Worm (Caenorhabditis elegans) whole organism, early embryonic: ENCODE measurements around the gene ooc-5.

Source experiments
- B0310.2 ChIP-seq: sonication (generic microtip); optimal IDR thresholded peaks from 2 replicates; lab custom pipeline; 2016; ENCODE audit warnings: mild to moderate bottlenecking, missing genetic modification characterization, missing compliant biosample characterization
- F13C5.2 ChIP-seq: sonication (generic microtip); optimal IDR thresholded peaks from 2 replicates; lab custom pipeline; 2017; ENCODE audit warnings: mild to moderate bottlenecking, missing genetic modification characterization, inconsistent platforms, missing compliant biosample characterization
- aly-1 ChIP-seq: sonication (generic microtip); optimal IDR thresholded peaks from 2 replicates; lab custom pipeline; 2016; ENCODE audit warnings: missing genetic modification characterization, missing compliant biosample characterization
- ama-1 ChIP-seq: fragments of 150-350 bp; optimal IDR thresholded peaks from 2 replicates; lab custom pipeline; 2014
- ceh-13 ChIP-seq: fragments of 200-800 bp; sonication (Bioruptor generic); optimal IDR thresholded peaks from 2 replicates; lab custom pipeline; 2018; ENCODE audit warnings: mild to moderate bottlenecking, missing genetic modification characterization, missing compliant biosample characterization
- ceh-36 ChIP-seq: sonication (generic microtip); optimal IDR thresholded peaks from 2 replicates; lab custom pipeline; 2016; ENCODE audit warnings: missing genetic modification characterization, inconsistent platforms, missing compliant biosample characterization
- ets-7 ChIP-seq: sonication (generic microtip); optimal IDR thresholded peaks from 2 replicates; lab custom pipeline; 2016; ENCODE audit warnings: missing genotype, missing genetic modification characterization, missing compliant biosample characterization
- flt-1 ChIP-seq: fragments of 200-800 bp; sonication (Bioruptor generic); IDR thresholded peaks from 2 replicates; pipeline ENCODE4 v1.3.6; 2022; ENCODE audit warnings: missing genetic modification characterization, missing compliant biosample characterization
- hmbx-1 ChIP-seq: sonication (generic microtip); optimal IDR thresholded peaks from 2 replicates; lab custom pipeline; 2016; ENCODE audit warnings: mild to moderate bottlenecking, missing genetic modification characterization, missing compliant biosample characterization
- hmg-4 ChIP-seq: fragments of 200-800 bp; sonication (Bioruptor generic); optimal IDR thresholded peaks from 2 replicates; lab custom pipeline; 2018; ENCODE audit warnings: mild to moderate bottlenecking, missing genetic modification characterization, missing compliant biosample characterization
- hnd-1 ChIP-seq: sonication (generic microtip); optimal IDR thresholded peaks from 2 replicates; lab custom pipeline; 2016; ENCODE audit warnings: missing genetic modification characterization, missing compliant biosample characterization
- pes-1 ChIP-seq: fragments of 200-800 bp; sonication (Bioruptor generic); IDR thresholded peaks from 2 replicates; pipeline ENCODE4 v1.3.6; 2022; ENCODE audit warnings: missing genetic modification reagents, missing genetic modification characterization, missing compliant biosample characterization
- scrt-1 ChIP-seq: fragments of 200-800 bp; sonication (Bioruptor generic); IDR thresholded peaks from 2 replicates; pipeline ENCODE4 v1.3.6; 2022; ENCODE audit warnings: missing genetic modification characterization, missing compliant biosample characterization
- sea-1 ChIP-seq: fragments of 200-800 bp; sonication (Bioruptor generic); conservative IDR thresholded peaks from 2 replicates; pipeline ENCODE4 v1.3.6; 2022; ENCODE audit warnings: missing genetic modification characterization, missing compliant biosample characterization
- tbx-11 ChIP-seq: fragments of 200-800 bp; sonication (Bioruptor generic); IDR thresholded peaks from 2 replicates; pipeline ENCODE4 v1.3.6; 2022; ENCODE audit warnings: missing genetic modification characterization, missing compliant biosample characterization
- tbx-37 ChIP-seq: fragments of 200-800 bp; sonication (Bioruptor generic); conservative IDR thresholded peaks from 2 replicates; pipeline ENCODE4 v1.3.6; 2022; ENCODE audit warnings: missing genetic modification reagents, missing genetic modification characterization, missing compliant biosample characterization
- tra-4 ChIP-seq: sonication (generic microtip); optimal IDR thresholded peaks from 2 replicates; lab custom pipeline; 2017; ENCODE audit warnings: missing genetic modification characterization, missing compliant biosample characterization

Gene ooc-5

DNA sequence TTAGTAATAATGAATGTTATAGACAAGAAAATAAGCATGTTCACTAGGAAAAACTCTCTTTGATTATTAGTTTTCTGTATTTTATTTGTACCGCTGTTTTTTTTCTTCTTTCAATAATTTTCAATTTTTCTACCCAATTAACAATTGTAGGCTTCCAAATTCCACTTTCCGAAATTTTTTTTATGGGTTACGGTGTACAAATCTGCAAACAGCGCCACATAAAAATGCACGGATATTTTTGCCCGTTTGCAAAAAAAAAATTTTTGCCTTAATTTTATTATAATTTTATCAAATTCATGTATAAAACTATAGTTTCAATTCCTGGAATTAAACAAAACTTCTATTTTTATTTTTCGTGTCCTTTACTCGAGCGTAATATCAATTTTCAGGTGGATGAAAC, at the start of gene ooc-5:
TSS of gene ooc-5 (plus strand) at position 381 of the 400 bp plus-strand sequence.
- TF ChIP-seq sea-1 (no peak), ama-1 (lab: Kevin White, UChicago) (no peak)

DNA sequence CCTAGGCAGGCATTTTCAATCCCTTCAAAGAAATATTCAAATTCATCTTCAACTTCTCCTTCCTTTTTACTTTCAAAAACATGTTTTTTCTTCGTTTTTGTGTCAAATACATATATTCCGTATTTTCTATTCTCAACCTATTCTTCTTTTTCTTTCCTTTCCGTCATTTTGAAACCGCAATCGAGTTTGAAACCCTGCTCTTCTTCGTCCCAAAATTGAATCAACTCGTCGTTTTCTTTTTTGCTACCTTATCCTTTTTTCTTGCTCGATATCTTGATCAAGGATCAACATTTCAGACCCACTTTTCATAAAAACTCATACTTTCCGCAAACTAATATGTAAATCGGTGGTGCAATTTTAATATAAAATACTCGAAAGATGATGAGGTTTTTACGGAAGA, 47.8 kb upstream of the ooc-5 start:
- TF ChIP-seq aly-1 (tag; lab: Kevin White, UChicago) (no peak), hmg-4 (no peak), ama-1 (lab: Kevin White, UChicago) (no peak), hnd-1 (tag; lab: Kevin White, UChicago) (no peak), ets-7 (tag; lab: Kevin White, UChicago) (no peak), ceh-36 (tag; lab: Kevin White, UChicago) (no peak), tra-4 (tag; lab: Kevin White, UChicago) (no peak), ceh-13 (GFP tag; lab: Kevin White, UChicago) (no peak), scrt-1 (GFP tag; lab: Robert Waterston, UW) (no peak), B0310.2 (tag; lab: Kevin White, UChicago) (no peak)

DNA sequence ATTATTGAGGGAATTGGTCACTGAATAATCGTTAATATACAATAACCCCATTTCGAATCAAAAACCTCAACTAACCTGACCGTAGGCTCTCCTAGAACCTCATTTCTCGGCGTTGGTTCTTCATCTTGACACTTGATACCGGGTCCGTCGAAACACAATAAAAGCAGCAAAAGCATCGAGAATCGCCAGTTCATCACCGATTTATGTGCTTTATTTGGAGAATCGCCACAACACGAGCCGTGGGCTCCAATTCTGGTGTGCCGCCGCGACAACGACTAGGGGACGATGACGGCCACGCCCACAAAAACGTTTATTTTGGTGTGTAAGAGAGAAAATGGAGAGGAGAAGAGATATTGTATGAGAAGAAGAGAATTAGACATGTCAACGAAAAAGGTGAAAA, 45.6 kb upstream of the ooc-5 start, which contains the start of gene cutl-15:
TSS of gene cutl-15 (minus strand) at position 298 of the 400 bp plus-strand sequence.
- TF ChIP-seq tbx-11 (no peak), ets-7 (tag; lab: Kevin White, UChicago) (no peak), hmbx-1 (no peak), pes-1 (GFP tag; lab: Robert Waterston, UW) (no peak), hnd-1 (tag; lab: Kevin White, UChicago) (no peak), aly-1 (tag; lab: Kevin White, UChicago) (no peak), F13C5.2 (no peak), scrt-1 (GFP tag; lab: Robert Waterston, UW) (no peak), ceh-36 (tag; lab: Kevin White, UChicago) (no peak), flt-1 (GFP tag; lab: Robert Waterston, UW) (no peak), sea-1 (no peak), tra-4 (tag; lab: Kevin White, UChicago) (no peak), ceh-13 (GFP tag; lab: Kevin White, UChicago) (no peak), hmg-4 (no peak), tbx-37 (no peak), ama-1 (lab: Kevin White, UChicago) (no peak), B0310.2 (tag; lab: Kevin White, UChicago) (no peak)

ce11 chrII:8948640-8949039, 44.3 kb upstream of the ooc-5 start:
- no peak for TF ChIP-seq tra-4 (tag; lab: Kevin White, UChicago)
- TF ChIP-seq tbx-11: no peak
- TF ChIP-seq sea-1: no peak
- TF ChIP-seq hmg-4: no peak

DNA sequence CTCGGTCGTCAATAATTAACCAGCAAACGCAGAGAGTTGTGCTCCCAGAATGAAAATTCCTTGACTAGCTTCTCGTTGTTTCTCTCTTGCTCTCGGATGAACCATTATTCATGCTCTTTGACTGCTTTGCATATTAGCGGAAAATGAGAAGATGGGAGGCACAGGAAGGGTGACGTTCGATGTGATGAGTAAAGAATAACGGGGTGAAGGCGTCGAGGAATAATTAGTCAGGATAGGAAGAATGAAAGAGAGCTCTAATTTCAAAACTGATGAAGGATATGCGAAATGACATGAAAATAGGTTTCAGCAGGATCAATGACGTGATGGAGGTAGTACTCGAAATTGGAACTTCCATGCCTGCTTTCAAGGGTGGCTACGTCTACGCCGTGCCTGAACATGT, 41.7 kb upstream of the ooc-5 start:
- no peak for TF ChIP-seq flt-1 (GFP tag; lab: Robert Waterston, UW)

- TF ChIP-seq flt-1 (GFP tag; lab: Robert Waterston, UW) (no peak), hmg-4 (no peak), hnd-1 (tag; lab: Kevin White, UChicago) (no peak), F13C5.2 (no peak), B0310.2 (tag; lab: Kevin White, UChicago) (no peak)
Observed at ce11 chrII:8953703-8954102, 39.3 kb upstream of the ooc-5 start.

DNA sequence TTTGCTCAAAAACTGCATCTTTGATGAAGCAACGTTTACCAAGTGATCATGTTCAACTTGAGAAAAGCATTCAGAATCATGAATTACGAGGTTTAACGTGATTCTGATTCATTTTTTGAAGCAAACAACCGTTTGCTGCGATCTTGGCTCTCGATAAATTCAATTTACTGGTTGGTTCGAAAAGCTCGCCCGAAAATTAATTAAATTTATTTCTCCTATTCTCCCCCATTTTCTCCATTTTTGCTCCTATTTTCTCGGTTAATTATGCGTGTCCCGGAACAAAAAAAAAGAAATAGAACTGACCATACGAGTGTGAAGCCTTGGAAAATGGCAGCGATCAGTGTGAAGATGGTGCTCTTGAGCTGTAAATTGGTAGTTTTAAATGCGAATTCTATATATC, 36.1 kb upstream of the ooc-5 start:
- TF ChIP-seq hnd-1 (tag; lab: Kevin White, UChicago) (no peak), tbx-11 (no peak), hmg-4 (no peak), aly-1 (tag; lab: Kevin White, UChicago) (no peak), ceh-13 (GFP tag; lab: Kevin White, UChicago) (no peak), tbx-37 (no peak), B0310.2 (tag; lab: Kevin White, UChicago) (no peak), pes-1 (GFP tag; lab: Robert Waterston, UW) (no peak), sea-1 (no peak), F13C5.2 (no peak), ceh-36 (tag; lab: Kevin White, UChicago) (no peak), scrt-1 (GFP tag; lab: Robert Waterston, UW) (no peak), ets-7 (tag; lab: Kevin White, UChicago) (no peak), tra-4 (tag; lab: Kevin White, UChicago) (no peak)

DNA sequence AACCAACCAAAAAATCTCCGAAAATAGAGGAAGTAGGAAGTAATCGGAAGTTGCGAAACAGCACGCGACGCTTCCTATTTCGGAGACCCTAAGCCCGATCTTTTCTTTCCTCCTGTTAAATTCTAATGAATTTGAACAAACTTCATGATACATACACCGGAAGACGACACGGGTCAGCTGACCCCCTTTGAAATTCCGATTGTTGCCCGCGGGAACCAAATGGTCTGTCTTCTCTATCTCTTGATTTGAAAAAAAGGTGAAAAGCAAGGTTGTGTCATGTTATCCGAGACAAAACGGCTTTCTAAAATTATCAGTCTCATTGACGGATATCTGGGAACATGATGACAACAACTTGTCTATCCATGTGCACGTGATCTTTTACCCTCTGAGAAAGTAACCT, 33.9 kb upstream of the ooc-5 start:
- no peak for TF ChIP-seq scrt-1 (GFP tag; lab: Robert Waterston, UW)

- no peak for TF ChIP-seq scrt-1 (GFP tag; lab: Robert Waterston, UW)
Observed at ce11 chrII:8960414-8960813, 32.5 kb upstream of the ooc-5 start, which contains the start of gene cal-2. Gene cal-2, plus strand, starts transcription at chrII:8960714.

DNA sequence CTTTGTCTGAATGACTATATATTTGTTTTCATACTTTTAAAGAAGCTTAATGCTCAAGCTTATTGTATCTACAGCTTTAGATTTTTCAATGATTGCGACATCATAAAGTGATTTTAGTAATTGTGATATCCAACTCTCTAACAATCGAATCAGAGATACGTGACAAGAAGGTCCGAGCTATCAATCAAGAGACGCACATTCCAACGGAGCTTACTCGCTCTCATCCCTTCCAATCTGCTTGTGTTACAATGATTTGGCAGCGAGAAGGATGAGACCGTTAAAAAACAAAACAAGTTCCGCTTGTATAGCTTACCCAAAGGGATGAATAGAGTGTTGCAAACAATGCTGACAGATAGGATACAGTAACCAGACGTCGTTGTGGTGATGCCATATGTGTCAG, 31.5 kb upstream of the ooc-5 start:
- no peak for TF ChIP-seq aly-1 (tag; lab: Kevin White, UChicago)
- TF ChIP-seq pes-1 (GFP tag; lab: Robert Waterston, UW): no peak
- no peak for TF ChIP-seq sea-1
- TF ChIP-seq ceh-13 (GFP tag; lab: Kevin White, UChicago): no peak
- TF ChIP-seq tbx-37: no peak
- no peak for TF ChIP-seq scrt-1 (GFP tag; lab: Robert Waterston, UW)
- TF ChIP-seq ceh-36 (tag; lab: Kevin White, UChicago): no peak
- TF ChIP-seq hmg-4: no peak
- TF ChIP-seq B0310.2 (tag; lab: Kevin White, UChicago): no peak
- no peak for TF ChIP-seq hnd-1 (tag; lab: Kevin White, UChicago)
